Worm (Caenorhabditis elegans) whole organism, L1 larva: Measurements from ENCODE around the gene F47G3.4.

ENCODE experiments used
- C16A3.4 ChIP-seq: fragments of 150-350 bp; optimal IDR thresholded peaks from 2 replicates; lab custom pipeline; 2014; ENCODE audit warnings: missing biosample characterization, missing genetic modification characterization
- F16B12.6 ChIP-seq: fragments of 150-350 bp; optimal IDR thresholded peaks from 2 replicates; lab custom pipeline; 2014; ENCODE audit warnings: missing biosample characterization, missing genetic modification characterization
- Y116A8C.19 ChIP-seq: sonication (generic microtip); optimal IDR thresholded peaks from 2 replicates; lab custom pipeline; 2016; ENCODE audit warnings: missing compliant biosample characterization, missing genetic modification characterization, borderline replicate concordance
- aha-1 ChIP-seq: fragments of 150-350 bp; optimal IDR thresholded peaks from 2 replicates; lab custom pipeline; 2014; ENCODE audit warnings: missing biosample characterization, missing genetic modification characterization
- aly-2 ChIP-seq: fragments of 150-350 bp; optimal IDR thresholded peaks from 2 replicates; lab custom pipeline; 2014; ENCODE audit warnings: missing biosample characterization, missing genetic modification characterization
- ama-1 ChIP-seq: fragments of 150-350 bp; optimal IDR thresholded peaks from 2 replicates; lab custom pipeline; 2014
- blmp-1 ChIP-seq: fragments of 150-350 bp; optimal IDR thresholded peaks from 2 replicates; lab custom pipeline; 2014; ENCODE audit warnings: missing biosample characterization, missing genetic modification characterization
- ceh-63 ChIP-seq: fragments of 200-800 bp; sonication (Bioruptor generic); optimal IDR thresholded peaks from 2 replicates; lab custom pipeline; 2018; ENCODE audit warnings: mild to moderate bottlenecking, missing genetic modification characterization, missing compliant biosample characterization
- ceh-82 ChIP-seq, 3 experiments: fragments of 150-350 bp in 1 of 3; sonication (generic microtip) in 2 of 3; optimal IDR thresholded peaks; 2 replicates each; lab custom pipeline; 2014 to 2017; ENCODE audit warnings: missing biosample characterization in 3 of 3, missing genetic modification characterization in 3 of 3
- ceh-90 ChIP-seq: sonication (generic microtip); optimal IDR thresholded peaks from 2 replicates; lab custom pipeline; 2016; ENCODE audit warnings: missing genetic modification characterization, missing compliant biosample characterization
- dpl-1 ChIP-seq, 3 experiments: fragments of 150-350 bp in 2 of 3; sonication (generic microtip) in 1 of 3; optimal IDR thresholded peaks; 2 replicates each; lab custom pipeline; 2014 to 2017; ENCODE audit warnings: missing biosample characterization in 3 of 3, missing genetic modification characterization in 3 of 3, missing genetic modification reagents in 3 of 3
- dsc-1 ChIP-seq: sonication (generic microtip); optimal IDR thresholded peaks from 2 replicates; lab custom pipeline; 2016; ENCODE audit warnings: mild to moderate bottlenecking, missing genetic modification characterization, missing compliant biosample characterization
- efl-1 ChIP-seq, 4 experiments: fragments of 150-350 bp; optimal IDR thresholded peaks in 3 of 4; peaks in 1 of 4; 1 replicate in 1 of 4; 2 replicates in 3 of 4; lab custom pipeline; 2014; ENCODE audit warnings: missing biosample characterization in 2 of 4, missing genetic modification characterization in 2 of 4, missing genetic modification reagents in 2 of 4
- elt-3 ChIP-seq, 6 experiments: fragments of 150-350 bp in 1 of 6; sonication (generic microtip); optimal IDR thresholded peaks; 2 replicates each; lab custom pipeline; 2017 to 2018; ENCODE audit warnings: missing biosample characterization in 6 of 6, missing genetic modification characterization in 6 of 6, inconsistent platforms in 1 of 6
- ets-5 ChIP-seq: fragments of 200-800 bp; sonication (Bioruptor generic); IDR thresholded peaks from 2 replicates; pipeline ENCODE4 v1.3.6; 2022; ENCODE audit warnings: missing genetic modification characterization, missing compliant biosample characterization
- fkh-4 ChIP-seq: sonication (generic microtip); optimal IDR thresholded peaks from 2 replicates; lab custom pipeline; 2016; ENCODE audit warnings: missing compliant biosample characterization, missing genetic modification characterization, borderline replicate concordance
- hlh-17 ChIP-seq: fragments of 200-800 bp; sonication (Bioruptor generic); optimal IDR thresholded peaks from 2 replicates; lab custom pipeline; 2018; ENCODE audit warnings: missing genetic modification characterization, mild to moderate bottlenecking, missing compliant biosample characterization, moderate library complexity, borderline replicate concordance
- hpl-2 ChIP-seq: fragments of 150-350 bp; optimal IDR thresholded peaks from 2 replicates; lab custom pipeline; 2014; ENCODE audit warnings: missing biosample characterization, missing genetic modification reagents, missing genetic modification characterization
- lin-13 ChIP-seq: fragments of 150-350 bp; optimal IDR thresholded peaks from 2 replicates; lab custom pipeline; 2014; ENCODE audit warnings: missing biosample characterization, missing genetic modification reagents, missing genetic modification characterization
- lin-14 ChIP-seq: fragments of 200-800 bp; sonication (Bioruptor generic); optimal IDR thresholded peaks from 2 replicates; lab custom pipeline; 2018; ENCODE audit warnings: mild to moderate bottlenecking, missing genetic modification characterization, moderate library complexity, missing compliant biosample characterization
- lin-15B ChIP-seq: fragments of 150-350 bp; sonication (generic microtip); optimal IDR thresholded peaks from 3 replicates; lab custom pipeline; 2014; ENCODE audit warnings: missing biosample characterization, missing genetic modification characterization
- lin-35 ChIP-seq, 2 experiments: fragments of 150-350 bp; optimal IDR thresholded peaks; 2 replicates each; lab custom pipeline; 2014; ENCODE audit warnings: missing biosample characterization in 2 of 2, missing genetic modification characterization in 2 of 2, missing genetic modification reagents in 2 of 2
- lir-3 ChIP-seq: sonication (generic microtip); optimal IDR thresholded peaks from 2 replicates; lab custom pipeline; 2016; ENCODE audit warnings: mild to moderate bottlenecking, missing genetic modification characterization, moderate library complexity, missing compliant biosample characterization; ENCODE audit not compliant: poor library complexity
- lsy-2 ChIP-seq, 2 experiments: fragments of 150-350 bp; optimal IDR thresholded peaks; 2 replicates each; lab custom pipeline; 2014; ENCODE audit warnings: missing biosample characterization in 2 of 2, missing genetic modification characterization in 2 of 2
- mdl-1 ChIP-seq, 2 experiments: fragments of 150-350 bp; optimal IDR thresholded peaks; 2 replicates each; lab custom pipeline; 2014 to 2017; ENCODE audit warnings: missing biosample characterization in 2 of 2, missing genetic modification characterization in 2 of 2, inconsistent platforms in 1 of 2
- mep-1 ChIP-seq: fragments of 150-350 bp; optimal IDR thresholded peaks from 2 replicates; lab custom pipeline; 2014; ENCODE audit warnings: missing biosample characterization, missing genetic modification characterization
- nhr-19 ChIP-seq: fragments of 200-800 bp; sonication (Bioruptor generic); conservative IDR thresholded peaks from 2 replicates; pipeline ENCODE4 v1.3.6; 2022; ENCODE audit warnings: missing genetic modification characterization, missing compliant biosample characterization
- nhr-237 ChIP-seq: fragments of 150-350 bp; optimal IDR thresholded peaks from 2 replicates; lab custom pipeline; 2014; ENCODE audit warnings: missing biosample characterization, missing genetic modification characterization
- nhr-28 ChIP-seq: fragments of 150-350 bp; optimal IDR thresholded peaks from 2 replicates; lab custom pipeline; 2014; ENCODE audit warnings: missing biosample characterization, missing genetic modification characterization
- nhr-47 ChIP-seq: sonication (generic microtip); optimal IDR thresholded peaks from 2 replicates; lab custom pipeline; 2016; ENCODE audit warnings: mild to moderate bottlenecking, missing genetic modification characterization, moderate library complexity, missing compliant biosample characterization
- nhr-71 ChIP-seq: sonication (generic microtip); optimal IDR thresholded peaks from 2 replicates; lab custom pipeline; 2016; ENCODE audit warnings: mild to moderate bottlenecking, missing genetic modification characterization, moderate library complexity, missing compliant biosample characterization
- nhr-85 ChIP-seq: sonication (generic microtip); peaks from one replicate; lab custom pipeline; 2016; ENCODE audit warnings: missing genetic modification characterization, inconsistent platforms, missing compliant biosample characterization
- nhr-90 ChIP-seq: sonication (generic microtip); optimal IDR thresholded peaks from 2 replicates; lab custom pipeline; 2016; ENCODE audit warnings: mild to moderate bottlenecking, missing genetic modification characterization, missing compliant biosample characterization; ENCODE audit not compliant: poor library complexity
- pax-3 ChIP-seq: fragments of 200-800 bp; sonication (Bioruptor generic); optimal IDR thresholded peaks from 2 replicates; lab custom pipeline; 2018; ENCODE audit warnings: mild to moderate bottlenecking, missing genetic modification characterization, moderate library complexity, missing compliant biosample characterization
- pqm-1 ChIP-seq: sonication (generic microtip); optimal IDR thresholded peaks from 3 replicates; lab custom pipeline; 2017; ENCODE audit warnings: missing biosample characterization, missing genetic modification characterization
- snpc-4 ChIP-seq: fragments of 150-350 bp; optimal IDR thresholded peaks from 2 replicates; lab custom pipeline; 2014; ENCODE audit warnings: missing biosample characterization, missing genetic modification characterization
- tbx-2 ChIP-seq: sonication (generic microtip); optimal IDR thresholded peaks from 2 replicates; lab custom pipeline; 2016; ENCODE audit warnings: missing genetic modification characterization, missing compliant biosample characterization
- unc-130 ChIP-seq: fragments of 150-350 bp; optimal IDR thresholded peaks from 2 replicates; lab custom pipeline; 2017; ENCODE audit warnings: missing biosample characterization, missing genetic modification characterization, inconsistent platforms
- unc-62 ChIP-seq: fragments of 150-350 bp; optimal IDR thresholded peaks from 2 replicates; lab custom pipeline; 2014; ENCODE audit warnings: missing biosample characterization, missing genetic modification reagents, missing genetic modification characterization
- unc-86 ChIP-seq: sonication (generic microtip); optimal IDR thresholded peaks from 2 replicates; lab custom pipeline; 2016; ENCODE audit warnings: missing genetic modification characterization, missing compliant biosample characterization
- vab-15 ChIP-seq: sonication (generic microtip); optimal IDR thresholded peaks from 2 replicates; lab custom pipeline; 2017; ENCODE audit warnings: missing genotype, mild to moderate bottlenecking, missing genetic modification characterization, missing compliant biosample characterization
- xbp-1 ChIP-seq: sonication (generic microtip); optimal IDR thresholded peaks from 2 replicates; lab custom pipeline; 2016; ENCODE audit warnings: missing genetic modification characterization, missing compliant biosample characterization
- zip-4 ChIP-seq: fragments of 200-800 bp; sonication (Bioruptor generic); optimal IDR thresholded peaks from 2 replicates; lab custom pipeline; 2018; ENCODE audit warnings: mild to moderate bottlenecking, missing genetic modification characterization, moderate library complexity, missing compliant biosample characterization

F47G3.4 gene

ce11 chrX:2352929-2353328 is 28.5 kb upstream of the F47G3.4 start:
- TF ChIP-seq elt-3 (tag; optimal IDR thresholded peaks at IDR 0.05; lab: Kevin White, UChicago): no peak
- TF ChIP-seq dpl-1 (GFP tag; optimal IDR thresholded peaks at IDR 0.05; lab: Kevin White, UChicago): no peak
- TF ChIP-seq lin-15B (tag; lab: Kevin White, UChicago): no peak
- no peak for TF ChIP-seq ceh-90 (tag; lab: Kevin White, UChicago)
- TF ChIP-seq blmp-1 (tag; lab: Kevin White, UChicago): no peak
- no peak for TF ChIP-seq lsy-2 (tag; optimal IDR thresholded peaks at IDR 0.05; lab: Kevin White, UChicago)
- TF ChIP-seq nhr-19 (GFP tag; lab: Robert Waterston, UW): no peak

ce11 chrX:2359797-2360196 is 21.6 kb upstream of the F47G3.4 start, which contains the start of gene lgc-40:
TSS of gene lgc-40 (plus strand) at chrX:2360097.
- no peak for TF ChIP-seq nhr-90 (tag; lab: Kevin White, UChicago)
- no peak for TF ChIP-seq efl-1 (optimal IDR thresholded peaks at IDR 0.05; lab: Kevin White, UChicago)
- peak in 1 of 2 experiments; percentile 73 for TF ChIP-seq efl-1 (GFP tag; optimal IDR thresholded peaks at IDR 0.05 in 1 of 2; lab: Kevin White, UChicago)
- TF ChIP-seq aha-1 (tag; lab: Kevin White, UChicago): no peak
- TF ChIP-seq, all 84 proteins: peak for 1

- TF ChIP-seq nhr-237 (tag; lab: Kevin White, UChicago) (no peak), lin-35 (GFP tag; optimal IDR thresholded peaks at IDR 0.05; lab: Kevin White, UChicago) (no peak), C16A3.4 (tag; lab: Kevin White, UChicago) (no peak), snpc-4 (peak; percentile 65)
These were observed 18.5 kb upstream of the F47G3.4 start for ce11 chrX:2362872-2363271.

- TF ChIP-seq Y116A8C.19 (no peak), xbp-1 (peak; percentile 73), ama-1 (lab: Kevin White, UChicago) (no peak), elt-3 (tag; optimal IDR thresholded peaks at IDR 0.05; lab: Kevin White, UChicago) (peak in 5 of 6 experiments; percentile 32 to 96 (median 77)), ets-5 (GFP tag; lab: Robert Waterston, UW) (no peak), dpl-1 (GFP tag; optimal IDR thresholded peaks at IDR 0.05; lab: Kevin White, UChicago) (peak in 2 of 3 experiments; percentile 23 to 37), snpc-4 (peak; percentile 67), efl-1 (optimal IDR thresholded peaks at IDR 0.05; lab: Kevin White, UChicago) (peak; percentile 55 to 62), efl-1 (GFP tag; optimal IDR thresholded peaks at IDR 0.05 in 1 of 2; lab: Kevin White, UChicago) (peak in 1 of 2 experiments; percentile 94), nhr-71 (tag; lab: Kevin White, UChicago) (peak; percentile 91), nhr-237 (tag; lab: Kevin White, UChicago) (peak; percentile 90), zip-4 (GFP tag; lab: Kevin White, UChicago) (peak; percentile 65), unc-130 (no peak), lin-13 (GFP tag; lab: Kevin White, UChicago) (peak; percentile 85), mdl-1 (tag; optimal IDR thresholded peaks at IDR 0.05; lab: Kevin White, UChicago) (peak in 1 of 2 experiments; percentile 23), tbx-2 (peak; percentile 83), lin-15B (tag; lab: Kevin White, UChicago) (no peak), mep-1 (tag; lab: Kevin White, UChicago) (peak; percentile 94), vab-15 (tag; lab: Kevin White, UChicago) (no peak), pqm-1 (tag; lab: Kevin White, UChicago) (no peak), lir-3 (peak; percentile 70), dsc-1 (tag; lab: Kevin White, UChicago) (peak; percentile 59), nhr-85 (peak; percentile 94), aly-2 (tag; lab: Kevin White, UChicago) (peak; percentile 50), nhr-19 (GFP tag; lab: Robert Waterston, UW) (peak; percentile 88), lin-14 (GFP tag; lab: Kevin White, UChicago) (peak; percentile 85), unc-86 (tag; lab: Kevin White, UChicago) (no peak), nhr-47 (tag; lab: Kevin White, UChicago) (peak; percentile 96), nhr-28 (tag; lab: Kevin White, UChicago) (peak; percentile 46), F16B12.6 (no peak), ceh-63 (GFP tag; lab: Kevin White, UChicago) (no peak), ceh-82 (tag; optimal IDR thresholded peaks at IDR 0.05; lab: Kevin White, UChicago) (peak; percentile 52 to 85 (median 81)), hlh-17 (no peak), hpl-2 (GFP tag; lab: Kevin White, UChicago) (peak; percentile 96), fkh-4 (tag; lab: Kevin White, UChicago) (no peak), pax-3 (tag; lab: Kevin White, UChicago) (peak; percentile 71), unc-62 (GFP tag; lab: Kevin White, UChicago) (no peak)
These were observed 16.6 kb upstream of the F47G3.4 start for ce11 chrX:2364703-2365299.
